Fruit fly (Drosophila melanogaster) S2 (cell line): Measurements from ENCODE around the gene ome.

Experiments
- CG8478 ChIP-seq: fragments of >200 bp; optimal IDR thresholded peaks from 2 replicates; lab custom pipeline; 2018
- CTCF ChIP-seq, 2 experiments: fragments of >200 bp; optimal IDR thresholded peaks; 2 replicates each; lab custom pipeline; 2018

- TF ChIP-seq CG8478 (lab: Kevin White, UChicago): no peak
- no peak for TF ChIP-seq CTCF (optimal IDR thresholded peaks at IDR 0.05; lab: Kevin White, UChicago)
Measured at dm6 chr3L:14657485-14658054, 15.1 kb upstream of the ome start.
